Fruit fly (Drosophila melanogaster) whole organism, embryonic: Measurements from ENCODE around the gene CG8516.

ENCODE experiments used
- Atf3 ChIP-seq: fragments of 200-800 bp; sonication (Bioruptor generic); optimal IDR thresholded peaks from 3 replicates; lab custom pipeline; 2016; ENCODE audit warnings: missing biosample characterization, missing genetic modification characterization
- CG10654 ChIP-seq: fragments of 200-800 bp; sonication (Bioruptor generic); optimal IDR thresholded peaks from 2 replicates; lab custom pipeline; 2016; ENCODE audit warnings: missing biosample characterization, missing genetic modification characterization
- CG11723 ChIP-seq: fragments of 200-800 bp; sonication (Bioruptor generic); optimal IDR thresholded peaks from 2 replicates; lab custom pipeline; 2017; ENCODE audit warnings: missing biosample characterization, mild to moderate bottlenecking, missing genetic modification characterization
- CG12299 ChIP-seq: fragments of 200-800 bp; sonication (Bioruptor generic); optimal IDR thresholded peaks from 2 replicates; lab custom pipeline; 2018; ENCODE audit warnings: missing biosample characterization, mild to moderate bottlenecking, missing genetic modification characterization
- CG14014 ChIP-seq: fragments of 200-800 bp; sonication (Bioruptor generic); IDR thresholded peaks from 2 replicates; pipeline ENCODE4 v1.3.6; 2022; ENCODE audit warnings: missing biosample characterization, missing genetic modification characterization
- CG15601 ChIP-seq: fragments of 200-800 bp; sonication (Bioruptor generic); optimal IDR thresholded peaks from 3 replicates; lab custom pipeline; 2019; ENCODE audit warnings: missing biosample characterization, mild to moderate bottlenecking, missing genetic modification characterization, moderate library complexity
- CG16863 ChIP-seq: fragments of 200-800 bp; sonication (Bioruptor generic); optimal IDR thresholded peaks from 3 replicates; lab custom pipeline; 2016; ENCODE audit warnings: missing biosample characterization, missing genetic modification characterization
- CG17385 ChIP-seq: fragments of 200-800 bp; sonication (Bioruptor generic); optimal IDR thresholded peaks from 3 replicates; lab custom pipeline; 2018; ENCODE audit warnings: missing biosample characterization, mild to moderate bottlenecking, missing genetic modification characterization
- CG1792 ChIP-seq: fragments of 200-800 bp; sonication (Bioruptor generic); optimal IDR thresholded peaks from 2 replicates; lab custom pipeline; 2016; ENCODE audit warnings: missing biosample characterization, missing genetic modification characterization
- CG2129 ChIP-seq: fragments of 200-800 bp; sonication (Bioruptor generic); IDR thresholded peaks from 2 replicates; pipeline ENCODE4 v1.3.6; 2022; ENCODE audit warnings: missing biosample characterization, missing genetic modification characterization; ENCODE audit not compliant: partially characterized antibody
- CG2202 ChIP-seq: fragments of 200-800 bp; sonication (Bioruptor generic); optimal IDR thresholded peaks from 2 replicates; lab custom pipeline; 2018; ENCODE audit warnings: missing biosample characterization, mild to moderate bottlenecking, missing genetic modification characterization
- CG30020 ChIP-seq: fragments of 200-800 bp; optimal IDR thresholded peaks from 2 replicates; lab custom pipeline; 2019; ENCODE audit warnings: missing biosample characterization, mild to moderate bottlenecking, missing genetic modification characterization, moderate library complexity
- CG32767 ChIP-seq: fragments of 200-800 bp; sonication (Bioruptor generic); IDR thresholded peaks from 2 replicates; pipeline ENCODE4 v1.3.6; 2022; ENCODE audit warnings: missing biosample characterization, missing genetic modification characterization
- CG3407 ChIP-seq: fragments of 200-800 bp; sonication (Bioruptor generic); optimal IDR thresholded peaks from 2 replicates; lab custom pipeline; 2018; ENCODE audit warnings: missing biosample characterization, mild to moderate bottlenecking, missing genetic modification characterization
- CG6683 ChIP-seq: fragments of 200-800 bp; sonication (Bioruptor generic); optimal IDR thresholded peaks from 2 replicates; lab custom pipeline; 2017; ENCODE audit warnings: missing biosample characterization, mild to moderate bottlenecking, missing genetic modification characterization, missing genetic modification reagents
- CG6765 ChIP-seq: fragments of 200-800 bp; sonication (Bioruptor generic); optimal IDR thresholded peaks from 3 replicates; lab custom pipeline; 2017; ENCODE audit warnings: missing biosample characterization, mild to moderate bottlenecking, missing genetic modification characterization
- CG7839 ChIP-seq: fragments of 200-800 bp; sonication (Bioruptor generic); optimal IDR thresholded peaks from 3 replicates; lab custom pipeline; 2018; ENCODE audit warnings: missing biosample characterization, mild to moderate bottlenecking, missing genetic modification characterization, moderate library complexity
- CG7987 ChIP-seq: fragments of 200-800 bp; sonication (Bioruptor generic); optimal IDR thresholded peaks from 2 replicates; lab custom pipeline; 2018; ENCODE audit warnings: missing biosample characterization, mild to moderate bottlenecking, missing genetic modification characterization, moderate library complexity
- CG8359 ChIP-seq: fragments of 200-800 bp; sonication (Bioruptor generic); optimal IDR thresholded peaks from 2 replicates; lab custom pipeline; 2017; ENCODE audit warnings: missing biosample characterization, mild to moderate bottlenecking, missing genetic modification characterization, borderline replicate concordance
- CG9797 ChIP-seq: fragments of 200-800 bp; sonication (Bioruptor generic); optimal IDR thresholded peaks from 3 replicates; lab custom pipeline; 2018; ENCODE audit warnings: missing biosample characterization, mild to moderate bottlenecking, missing genetic modification characterization
- CrebB ChIP-seq: fragments of 200-800 bp; sonication (Bioruptor generic); optimal IDR thresholded peaks from 3 replicates; lab custom pipeline; 2018; ENCODE audit warnings: missing biosample characterization, mild to moderate bottlenecking, missing genetic modification characterization
- Dp ChIP-seq: fragments of 200-800 bp; sonication (Bioruptor generic); optimal IDR thresholded peaks from 2 replicates; lab custom pipeline; 2018; ENCODE audit warnings: missing biosample characterization, mild to moderate bottlenecking, missing genetic modification characterization, moderate library complexity
- Dref ChIP-seq: fragments of 200-800 bp; sonication (Bioruptor generic); IDR thresholded peaks from 2 replicates; pipeline ENCODE4 v1.3.6; 2022; ENCODE audit warnings: missing biosample characterization, missing genetic modification characterization
- E2f1 ChIP-seq: fragments of 200-800 bp; sonication (Bioruptor generic); IDR thresholded peaks from 2 replicates; pipeline ENCODE4 v1.3.6; 2022; ENCODE audit warnings: missing biosample characterization, missing genetic modification characterization
- HHEX ChIP-seq: fragments of 200-800 bp; sonication (Bioruptor generic); optimal IDR thresholded peaks from 3 replicates; lab custom pipeline; 2017; ENCODE audit warnings: missing biosample characterization, mild to moderate bottlenecking, missing genetic modification characterization, missing genetic modification reagents
- HLH54F ChIP-seq: fragments of 200-800 bp; sonication (Bioruptor generic); optimal IDR thresholded peaks from 3 replicates; lab custom pipeline; 2016; ENCODE audit warnings: missing biosample characterization, missing genetic modification characterization
- HmgD ChIP-seq: fragments of 200-800 bp; sonication (Bioruptor generic); optimal IDR thresholded peaks from 3 replicates; lab custom pipeline; 2016; ENCODE audit warnings: missing biosample characterization, missing genetic modification characterization
- Ssrp ChIP-seq: fragments of 200-800 bp; sonication (Bioruptor generic); optimal IDR thresholded peaks from 2 replicates; lab custom pipeline; 2018; ENCODE audit warnings: missing biosample characterization, mild to moderate bottlenecking, missing genetic modification characterization, moderate library complexity
- al ChIP-seq: fragments of 200-800 bp; sonication (Bioruptor generic); IDR thresholded peaks from 2 replicates; pipeline ENCODE4 v1.3.6; 2022; ENCODE audit warnings: missing biosample characterization, missing genetic modification characterization
- ato ChIP-seq: fragments of 200-800 bp; sonication (Bioruptor generic); IDR thresholded peaks from 2 replicates; pipeline ENCODE4 v1.3.6; 2022; ENCODE audit warnings: missing biosample characterization, missing genetic modification characterization; ENCODE audit not compliant: partially characterized antibody
- cas ChIP-seq: fragments of 200-800 bp; sonication (Bioruptor generic); IDR thresholded peaks from 2 replicates; pipeline ENCODE4 v1.3.6; 2022; ENCODE audit warnings: missing biosample characterization, missing genetic modification characterization
- cato ChIP-seq: fragments of 200-800 bp; sonication (Bioruptor generic); optimal IDR thresholded peaks from 2 replicates; lab custom pipeline; 2016; ENCODE audit warnings: missing biosample characterization, missing genetic modification characterization, borderline replicate concordance
- chm ChIP-seq: fragments of 200-800 bp; sonication (Bioruptor generic); IDR thresholded peaks from 2 replicates; pipeline ENCODE4 v1.3.6; 2022; ENCODE audit warnings: missing biosample characterization, missing genetic modification characterization
- ci ChIP-seq: fragments of 200-800 bp; sonication (Bioruptor generic); IDR thresholded peaks from 3 replicates; pipeline ENCODE4 v1.3.6; 2022; ENCODE audit warnings: missing biosample characterization, missing genetic modification characterization
- hkb ChIP-seq, 2 experiments: fragments of 200-800 bp in 1 of 2; fragments of >200 bp in 1 of 2; sonication (Bioruptor generic) in 1 of 2; IDR thresholded peaks in 1 of 2; optimal IDR thresholded peaks in 1 of 2; 2 replicates each; pipeline versions ENCODE4 v1.3.6 to Lab custom; 2017 to 2022; ENCODE audit warnings: missing biosample characterization in 1 of 2, missing genetic modification characterization in 1 of 2
- lbe ChIP-seq: fragments of 200-800 bp; sonication (Bioruptor generic); optimal IDR thresholded peaks from 2 replicates; lab custom pipeline; 2016; ENCODE audit warnings: missing biosample characterization, mild to moderate bottlenecking, missing genetic modification characterization
- nau ChIP-seq: fragments of 200-800 bp; sonication (Bioruptor generic); optimal IDR thresholded peaks from 3 replicates; lab custom pipeline; 2017; ENCODE audit warnings: missing biosample characterization, mild to moderate bottlenecking, missing genetic modification characterization, missing genetic modification reagents
- org-1 ChIP-seq: fragments of 200-800 bp; sonication (Bioruptor generic); optimal IDR thresholded peaks from 2 replicates; lab custom pipeline; 2017; ENCODE audit warnings: missing biosample characterization, missing genetic modification characterization
- otp ChIP-seq: fragments of 200-800 bp; sonication (Bioruptor generic); IDR thresholded peaks from 3 replicates; pipeline ENCODE4, ENCODE4 v1.3.6; 2022; ENCODE audit warnings: missing biosample characterization, missing genetic modification characterization
- scrt ChIP-seq: fragments of 200-800 bp; sonication (Bioruptor generic); optimal IDR thresholded peaks from 2 replicates; lab custom pipeline; 2018; ENCODE audit warnings: missing biosample characterization, mild to moderate bottlenecking, missing genetic modification characterization, moderate library complexity
- sens-2 ChIP-seq: fragments of 200-800 bp; sonication (Bioruptor generic); IDR thresholded peaks from 2 replicates; pipeline ENCODE4 v1.3.6; 2022; ENCODE audit warnings: missing biosample characterization, missing genetic modification characterization
- sima ChIP-seq: fragments of 200-800 bp; sonication (Bioruptor generic); optimal IDR thresholded peaks from 2 replicates; lab custom pipeline; 2016; ENCODE audit warnings: missing biosample characterization, missing genetic modification characterization
- sob ChIP-seq: fragments of 200-800 bp; sonication (Bioruptor generic); IDR thresholded peaks from 2 replicates; pipeline ENCODE4 v1.3.6; 2022; ENCODE audit warnings: missing biosample characterization, missing genetic modification characterization
- stc ChIP-seq: fragments of 200-800 bp; sonication (Bioruptor generic); IDR thresholded peaks from 2 replicates; pipeline ENCODE4 v1.3.6; 2022; ENCODE audit warnings: missing biosample characterization, missing genetic modification characterization
- stwl ChIP-seq: fragments of 200-800 bp; sonication (Bioruptor generic); optimal IDR thresholded peaks from 3 replicates; lab custom pipeline; 2018; ENCODE audit warnings: missing biosample characterization, mild to moderate bottlenecking, missing genetic modification characterization, moderate library complexity
- vfl ChIP-seq: fragments of 200-800 bp; sonication (Bioruptor generic); optimal IDR thresholded peaks from 2 replicates; lab custom pipeline; 2016; ENCODE audit warnings: missing biosample characterization, missing genetic modification characterization
- wor ChIP-seq: fragments of 200-800 bp; sonication (Bioruptor generic); IDR thresholded peaks from 2 replicates; pipeline ENCODE4 v1.3.6; 2022; ENCODE audit warnings: missing biosample characterization, missing genetic modification characterization

CG8516 gene

DNA sequence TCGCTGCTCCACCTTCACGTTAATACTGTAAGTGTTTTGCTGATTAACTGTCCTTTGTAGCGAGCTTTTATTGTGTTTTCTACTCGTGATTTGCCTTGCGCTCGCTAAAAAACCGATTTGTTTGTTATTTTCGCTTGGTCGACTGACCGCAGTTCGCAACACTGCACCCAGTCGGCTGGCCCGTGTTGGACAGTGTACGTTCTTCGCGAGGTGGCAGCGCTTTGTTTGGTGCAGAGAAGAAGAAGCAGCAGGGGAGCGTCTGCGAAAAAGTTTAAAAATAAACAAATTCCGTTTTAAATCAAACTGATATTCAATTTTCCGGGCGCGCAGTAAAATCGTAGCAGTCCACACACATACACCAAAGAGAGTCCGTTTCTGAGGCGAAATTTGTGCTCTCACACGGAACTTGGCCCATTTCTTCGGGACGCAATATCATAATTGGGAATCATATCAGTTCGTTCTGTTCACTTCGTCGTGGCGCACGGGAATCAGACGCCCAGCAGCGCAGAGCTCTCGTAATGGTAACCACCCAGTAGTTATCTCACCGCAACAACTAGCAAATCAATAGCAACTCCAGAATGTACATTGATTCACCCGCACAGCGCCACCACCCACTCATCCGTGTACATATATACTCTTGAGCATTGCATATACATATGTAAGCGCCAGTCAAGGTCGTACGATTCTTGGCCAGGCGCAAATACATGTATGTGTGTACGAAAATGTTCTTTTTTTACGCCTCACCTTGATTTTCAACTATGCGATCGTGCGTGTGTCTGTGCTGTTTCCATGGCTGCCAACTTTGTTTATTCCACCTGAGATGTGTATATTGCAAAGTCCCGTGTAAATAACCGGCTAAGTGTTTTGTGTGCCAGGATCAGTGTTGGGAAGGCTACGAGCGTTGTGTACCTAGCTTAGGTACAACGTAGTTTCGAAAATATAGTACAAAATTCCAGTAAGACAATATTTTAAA is 25.2 kb upstream of the CG8516 start, which contains the start of gene Naa80 (continued):
- TF ChIP-seq sens-2 (no peak), CG15601 (tag; lab: Kevin White, UChicago) (peak; percentile 22), CG3407 (GFP tag; lab: Kevin White, UChicago) (no peak), E2f1 (GFP tag; lab: Robert Waterston, UW) (peak; percentile 58; the same call in 1 of the 2 replicates), nau (GFP tag; lab: Kevin White, UChicago) (no peak), CG32767 (GFP tag; lab: Robert Waterston, UW) (0 out of 2 replicates have a peak, but pooled peaks have one; percentile 25), CG10654 (peak; percentile 51), Ssrp (tag; lab: Kevin White, UChicago) (peak; percentile 12), CG6683 (no peak), CG14014 (peak; percentile 60; the same call in 1 of the 2 replicates), al (GFP tag; lab: Robert Waterston, UW) (peak; percentile 61), ci (GFP tag; lab: Robert Waterston, UW) (peak; percentile 85), CG12299 (tag; lab: Kevin White, UChicago) (peak; percentile 31), CG11723 (GFP tag; lab: Kevin White, UChicago) (peak; percentile 45), cato (GFP tag; lab: Kevin White, UChicago) (peak; percentile 44), stc (GFP tag; lab: Robert Waterston, UW) (no peak), hkb (optimal IDR thresholded peaks at IDR 0.05; lab: Kevin White, UChicago) (peak; percentile 81), hkb (GFP tag; IDR thresholded peaks at IDR 0.05; lab: Robert Waterston, UW) (peak; percentile 37; the same call in 1 of the 2 replicates), vfl (GFP tag; lab: Kevin White, UChicago) (peak; percentile 77), CG16863 (GFP tag; lab: Kevin White, UChicago) (peak; percentile 27), sob (GFP tag; lab: Robert Waterston, UW) (peak; percentile 86), Dp (GFP tag; lab: Kevin White, UChicago) (peak; percentile 83), cas (GFP tag; lab: Robert Waterston, UW) (peak; percentile 26; the same call in 1 of the 2 replicates), lbe (GFP tag; lab: Kevin White, UChicago) (peak; percentile 63), CG30020 (tag; lab: Kevin White, UChicago) (peak; percentile 9), Dref (peak; percentile 50), HLH54F (peak; percentile 83), HmgD (GFP tag; lab: Kevin White, UChicago) (peak; percentile 85), CG17385 (GFP tag; lab: Kevin White, UChicago) (peak; percentile 99), Atf3 (GFP tag; lab: Kevin White, UChicago) (peak; percentile 45), stwl (peak; percentile 77), CG7987 (GFP tag; lab: Kevin White, UChicago) (peak; percentile 66), HHEX (GFP tag; lab: Kevin White, UChicago) (peak; percentile 66), scrt (GFP tag; lab: Kevin White, UChicago) (no peak), ato (GFP tag; lab: Robert Waterston, UW) (no peak; the same call in 1 of the 2 replicates), CG2129 (no peak), CG7839 (peak; percentile 54), CG2202 (tag; lab: Kevin White, UChicago) (no peak), CG6765 (GFP tag; lab: Kevin White, UChicago) (peak; percentile 35), org-1 (GFP tag; lab: Kevin White, UChicago) (no peak), chm (GFP tag; lab: Robert Waterston, UW) (peak; percentile 32; the same call in 1 of the 2 replicates), sima (GFP tag; lab: Kevin White, UChicago) (no peak), CrebB (no peak), CG8359 (GFP tag; lab: Kevin White, UChicago) (no peak), CG9797 (GFP tag; lab: Kevin White, UChicago) (no peak), wor (GFP tag; lab: Robert Waterston, UW) (no peak), CG1792 (GFP tag; lab: Kevin White, UChicago) (peak; percentile 25), otp (GFP tag; lab: Robert Waterston, UW) (0 out of 3 replicates have a peak, but pooled peaks have one; percentile 6)
